Worm (Caenorhabditis elegans): ENCODE measurements around the gene srh-148.

The srh-148 gene

DNA sequence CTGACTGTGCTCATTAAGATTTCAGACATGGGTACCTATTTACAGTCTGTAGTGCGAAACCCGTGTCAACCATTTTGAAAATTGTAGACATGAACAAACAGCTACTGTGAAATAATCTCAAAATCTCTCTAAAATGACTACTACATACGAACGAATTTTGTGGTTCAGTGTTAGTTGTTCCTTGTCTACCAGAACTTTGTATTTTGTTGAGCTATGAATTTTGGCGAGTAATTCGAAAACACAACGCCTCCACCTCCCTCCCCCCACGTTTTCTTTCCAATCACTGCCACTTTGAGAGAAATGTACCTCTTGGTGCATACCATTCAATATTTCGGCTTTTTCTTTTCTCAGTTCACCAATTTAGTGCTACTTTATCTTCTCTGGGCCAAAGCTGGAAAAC, 34.5 kb upstream of the srh-148 start, which contains the start of gene T06C12.11:
T06C12.11 (plus strand) TSS at position 301 of the 400 bp plus-strand sequence.
- no peak for TF ChIP-seq pha-4 (tag; optimal IDR thresholded peaks at IDR 0.05)
- no peak for TF ChIP-seq unc-120 (tag; optimal IDR thresholded peaks at IDR 0.05; ENCODE audit: poor library complexity, severe bottlenecking)
- no peak for TF ChIP-seq nhr-76 (tag; optimal IDR thresholded peaks at IDR 0.05)
- TF ChIP-seq elt-3 (tag; optimal IDR thresholded peaks at IDR 0.05), result no peak
- TF ChIP-seq hlh-1 (tag; optimal IDR thresholded peaks at IDR 0.05), result no peak
- no peak for TF ChIP-seq cnd-1 (tag; optimal IDR thresholded peaks at IDR 0.05)
- no peak for TF ChIP-seq elt-1 (tag; optimal IDR thresholded peaks at IDR 0.05; ENCODE audit: borderline replicate concordance, insufficient read depth)
- no peak for TF ChIP-seq lin-13 (tag; optimal IDR thresholded peaks at IDR 0.05)
- TF ChIP-seq M03D4.4 (tag; optimal IDR thresholded peaks at IDR 0.05), result no peak
- no peak for TF ChIP-seq unc-39 (tag; optimal IDR thresholded peaks at IDR 0.05)
- no peak for TF ChIP-seq bed-3 (GFP tag; optimal IDR thresholded peaks at IDR 0.05)
- TF ChIP-seq ceh-39 (tag; optimal IDR thresholded peaks at IDR 0.05), result no peak
- no peak for TF ChIP-seq flh-1 (GFP tag; optimal IDR thresholded peaks at IDR 0.05)
- no peak for TF ChIP-seq mls-2 (tag; optimal IDR thresholded peaks at IDR 0.05)
- TF ChIP-seq unc-62 (GFP tag; optimal IDR thresholded peaks at IDR 0.05), result no peak
- no peak for TF ChIP-seq blmp-1 (tag; optimal IDR thresholded peaks at IDR 0.05)
- no peak for TF ChIP-seq zip-8 (tag; optimal IDR thresholded peaks at IDR 0.05)

ce11 chrV:15891761-15892160, 33.6 kb upstream of the srh-148 start, which contains the start of gene T06C12.12:
TSS of gene T06C12.12 (plus strand) at chrV:15892061.
- no peak for TF ChIP-seq zip-8 (tag; optimal IDR thresholded peaks at IDR 0.05)
- TF ChIP-seq lsy-2 (tag; optimal IDR thresholded peaks at IDR 0.05), result no peak

- no peak for TF ChIP-seq pha-4 (tag; optimal IDR thresholded peaks at IDR 0.05)
- no peak for TF ChIP-seq nhr-237 (tag; optimal IDR thresholded peaks at IDR 0.05)
- no peak for TF ChIP-seq elt-3 (tag; optimal IDR thresholded peaks at IDR 0.05)
- TF ChIP-seq ham-2 (GFP tag; optimal IDR thresholded peaks at IDR 0.05), result no peak
- no peak for TF ChIP-seq mep-1 (tag; optimal IDR thresholded peaks at IDR 0.05)
- no peak for TF ChIP-seq nhr-2 (tag; optimal IDR thresholded peaks at IDR 0.05)
- TF ChIP-seq ztf-11 (tag; optimal IDR thresholded peaks at IDR 0.05), result no peak
- no peak for TF ChIP-seq tbx-8 (GFP tag; optimal IDR thresholded peaks at IDR 0.05)
- no peak for TF ChIP-seq nhr-76 (tag; optimal IDR thresholded peaks at IDR 0.05)
- TF ChIP-seq bed-3 (GFP tag; optimal IDR thresholded peaks at IDR 0.05), result no peak
- no peak for TF ChIP-seq lin-13 (tag; optimal IDR thresholded peaks at IDR 0.05)
- TF ChIP-seq sem-2 (GFP tag; optimal IDR thresholded peaks at IDR 0.05), result no peak
- TF ChIP-seq drap-1 (GFP tag; optimal IDR thresholded peaks at IDR 0.05), result no peak
- no peak for TF ChIP-seq unc-62 (GFP tag; optimal IDR thresholded peaks at IDR 0.05)
These were observed 33.1 kb upstream of the srh-148 start for ce11 chrV:15891279-15891678.

- TF ChIP-seq bed-3 (GFP tag; optimal IDR thresholded peaks at IDR 0.05) (no peak), unc-62 (GFP tag; optimal IDR thresholded peaks at IDR 0.05) (no peak), zip-8 (tag; optimal IDR thresholded peaks at IDR 0.05) (no peak), mls-2 (tag; optimal IDR thresholded peaks at IDR 0.05) (no peak), hlh-1 (tag; optimal IDR thresholded peaks at IDR 0.05) (no peak), ceh-43 (GFP tag; optimal IDR thresholded peaks at IDR 0.05) (no peak), ztf-11 (tag; optimal IDR thresholded peaks at IDR 0.05) (no peak)
These were observed 31.9 kb upstream of the srh-148 start for ce11 chrV:15890115-15890514.

ce11 chrV:15888751-15889150, 30.6 kb upstream of the srh-148 start, which contains the start of gene cgt-1:
TSS of gene cgt-1 (minus strand) at chrV:15888851.
- TF ChIP-seq nhr-76 (tag; optimal IDR thresholded peaks at IDR 0.05) (no peak), ceh-43 (GFP tag; optimal IDR thresholded peaks at IDR 0.05) (no peak), mep-1 (tag; optimal IDR thresholded peaks at IDR 0.05) (no peak), nhr-28 (tag; optimal IDR thresholded peaks at IDR 0.05) (no peak), ceh-39 (tag; optimal IDR thresholded peaks at IDR 0.05) (no peak), unc-39 (tag; optimal IDR thresholded peaks at IDR 0.05) (no peak), M03D4.4 (tag; optimal IDR thresholded peaks at IDR 0.05) (no peak), lsy-2 (tag; optimal IDR thresholded peaks at IDR 0.05) (no peak), lin-13 (tag; optimal IDR thresholded peaks at IDR 0.05) (no peak), cnd-1 (tag; optimal IDR thresholded peaks at IDR 0.05) (no peak), drap-1 (GFP tag; optimal IDR thresholded peaks at IDR 0.05) (no peak), nhr-237 (tag; optimal IDR thresholded peaks at IDR 0.05) (no peak), nhr-2 (tag; optimal IDR thresholded peaks at IDR 0.05) (no peak)

DNA sequence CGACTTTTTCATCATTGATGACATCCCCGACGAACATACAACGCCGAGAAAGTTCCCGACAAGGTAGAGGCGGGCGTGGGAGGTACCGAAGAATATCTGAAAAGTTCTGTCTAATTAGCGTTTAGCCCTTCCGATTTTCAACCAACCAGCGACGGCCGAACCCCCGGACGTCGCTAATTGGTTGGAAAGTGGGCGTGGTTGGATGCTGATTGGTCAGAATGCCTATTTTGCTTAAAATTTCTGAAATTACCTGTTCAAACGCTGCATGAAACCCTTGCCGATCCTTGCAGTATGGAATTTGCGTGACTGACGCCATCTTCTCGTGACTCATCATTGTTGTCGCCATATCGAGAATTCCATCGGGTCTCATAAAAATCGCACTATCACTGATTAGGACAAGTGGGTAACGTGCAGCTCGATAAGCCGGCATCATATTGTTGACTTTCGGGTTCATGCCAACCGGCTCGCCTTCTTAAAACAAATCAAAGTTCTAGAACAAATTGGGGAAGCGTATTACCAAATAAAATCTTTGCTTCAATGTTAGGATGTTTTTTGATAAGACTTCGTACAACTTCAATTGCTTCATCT, 29.6 kb upstream of the srh-148 start:
- TF ChIP-seq snpc-4 (tag; optimal IDR thresholded peaks at IDR 0.05) (no peak), unc-62 (GFP tag; optimal IDR thresholded peaks at IDR 0.05) (no peak), ces-1 (GFP tag; optimal IDR thresholded peaks at IDR 0.05) (no peak), ceh-43 (GFP tag; optimal IDR thresholded peaks at IDR 0.05) (no peak), nhr-28 (tag; optimal IDR thresholded peaks at IDR 0.05) (no peak), elt-1 (tag; optimal IDR thresholded peaks at IDR 0.05; ENCODE audit: borderline replicate concordance, insufficient read depth) (no peak), elt-3 (tag; optimal IDR thresholded peaks at IDR 0.05) (no peak), mls-2 (tag; optimal IDR thresholded peaks at IDR 0.05) (no peak), M03D4.4 (tag; optimal IDR thresholded peaks at IDR 0.05) (no peak), mab-5 (tag; optimal IDR thresholded peaks at IDR 0.05) (no peak), nhr-12 (tag; optimal IDR thresholded peaks at IDR 0.05) (no peak), hlh-1 (tag; optimal IDR thresholded peaks at IDR 0.05) (no peak), ceh-39 (tag; optimal IDR thresholded peaks at IDR 0.05) (no peak), cnd-1 (tag; optimal IDR thresholded peaks at IDR 0.05) (no peak)

Measured in whole organism, mixed stage, embryonic.